Fruit fly (Drosophila melanogaster): ENCODE measurements around the gene CG31211.

DNA sequence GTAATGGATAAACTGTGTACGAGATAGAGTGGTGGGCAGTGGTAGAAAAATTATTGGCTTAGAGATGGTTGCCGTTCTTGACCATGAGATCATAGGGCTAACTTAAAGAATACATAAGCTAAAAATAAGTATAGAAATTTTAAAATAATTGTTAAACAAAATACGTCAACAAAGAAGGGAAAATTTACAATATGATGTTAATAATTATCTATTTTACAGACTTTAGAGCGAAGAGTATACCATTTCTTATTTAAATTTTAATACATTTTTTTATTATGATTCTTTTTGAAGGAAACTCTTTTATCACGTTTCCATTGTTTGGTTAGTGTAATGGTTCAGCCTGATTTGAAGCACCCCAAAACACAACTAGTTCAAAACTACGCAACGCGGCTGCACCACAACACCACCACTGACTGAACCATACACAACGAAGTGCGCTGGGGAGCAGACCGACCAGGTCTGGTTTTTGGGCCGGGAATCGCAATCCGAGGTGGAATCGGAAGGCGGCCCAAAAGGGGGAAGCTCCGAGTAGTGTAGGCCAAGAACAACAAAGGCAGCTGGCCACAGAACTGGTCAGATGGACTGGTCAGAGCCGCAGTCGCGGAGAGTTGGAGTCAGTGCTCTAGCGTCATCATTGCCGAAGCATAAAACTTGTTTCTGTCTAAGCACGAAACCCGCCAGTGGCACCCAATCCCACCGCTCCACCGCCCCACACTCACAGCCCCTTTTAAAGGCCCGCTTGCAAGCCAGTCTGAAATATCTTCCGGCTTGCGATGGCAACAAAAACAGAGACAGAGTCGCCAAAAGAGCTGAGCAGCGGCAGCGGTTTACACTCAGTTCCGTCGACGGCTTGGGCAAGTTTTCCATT is 3.8 kb upstream of the CG31211 start:
- TF ChIP-seq Sox14 (GFP tag; optimal IDR thresholded peaks at IDR 0.05) (no peak), CG10631 (GFP tag; optimal IDR thresholded peaks at IDR 0.05) (peak; percentile 39), CG16779 (tag; optimal IDR thresholded peaks at IDR 0.05) (no peak), fkh (GFP tag; optimal IDR thresholded peaks at IDR 0.05) (no peak), Lpt (GFP tag; optimal IDR thresholded peaks at IDR 0.05) (no peak), lz (GFP tag; optimal IDR thresholded peaks at IDR 0.05) (no peak), Gug (GFP tag; IDR thresholded peaks at IDR 0.05) (0 out of 2 replicates have a peak, but pooled peaks have one; percentile 14), spab (GFP tag; optimal IDR thresholded peaks at IDR 0.05) (no peak), Eip93F (GFP tag; optimal IDR thresholded peaks at IDR 0.05) (no peak), Hr38 (GFP tag; optimal IDR thresholded peaks at IDR 0.05) (no peak), CG8632 (GFP tag; optimal IDR thresholded peaks at IDR 0.05) (no peak), CG6163 (GFP tag; IDR thresholded peaks at IDR 0.05) (0 out of 3 replicates have a peak, but pooled peaks have one; percentile 37), CG11294 (GFP tag; IDR thresholded peaks at IDR 0.05) (no peak)

All from whole organism, prepupa.